Worm (Caenorhabditis elegans): ENCODE measurements around the gene F45E1.1.

ce11 chrX:8048637-8049036, 45.2 kb downstream of the F45E1.1 start:
- TF ChIP-seq ceh-39 (tag; optimal IDR thresholded peaks at IDR 0.05) (no peak), unc-39 (tag; optimal IDR thresholded peaks at IDR 0.05) (no peak), blmp-1 (tag; optimal IDR thresholded peaks at IDR 0.05) (no peak), nhr-76 (tag; optimal IDR thresholded peaks at IDR 0.05) (no peak), ham-2 (GFP tag; optimal IDR thresholded peaks at IDR 0.05) (no peak), snpc-4 (tag; optimal IDR thresholded peaks at IDR 0.05) (no peak), mep-1 (tag; optimal IDR thresholded peaks at IDR 0.05) (no peak), nhr-2 (tag; optimal IDR thresholded peaks at IDR 0.05) (no peak)

All from whole organism, mixed stage, embryonic.